Worm (Caenorhabditis elegans) whole organism, L2 larva: Measurements from ENCODE around the gene F25B4.7.
A peak's percentile ranks its signal among the peaks of the same experiment; 100 is the strongest.
"Not testable (repeated sequence)": the region's sequence is repeated elsewhere in the genome, so short reads cannot be mapped to it uniquely, and the experiment has no call there.

Source experiments
- R02D3.7 ChIP-seq: fragments of 150-350 bp; optimal IDR thresholded peaks from 2 replicates; lab custom pipeline; 2014; ENCODE audit warnings: missing biosample characterization, missing genetic modification characterization
- Y55F3AM.14 ChIP-seq: fragments of 200-800 bp; sonication (Bioruptor generic); optimal IDR thresholded peaks from 2 replicates; lab custom pipeline; 2018; ENCODE audit warnings: mild to moderate bottlenecking, missing genetic modification characterization, missing compliant biosample characterization
- ZK546.5 ChIP-seq: sonication (generic microtip); optimal IDR thresholded peaks from 2 replicates; lab custom pipeline; 2017; ENCODE audit warnings: missing biosample characterization, missing genetic modification characterization
- alr-1 ChIP-seq: fragments of 150-350 bp; optimal IDR thresholded peaks from 2 replicates; lab custom pipeline; 2014; ENCODE audit warnings: missing biosample characterization, missing genetic modification characterization
- aly-2 ChIP-seq: fragments of 150-350 bp; optimal IDR thresholded peaks from 2 replicates; lab custom pipeline; 2014; ENCODE audit warnings: missing biosample characterization, missing genetic modification characterization
- crh-2 ChIP-seq: sonication (generic microtip); optimal IDR thresholded peaks from 2 replicates; lab custom pipeline; 2017; ENCODE audit warnings: missing biosample characterization, missing genetic modification characterization
- egl-27 ChIP-seq: sonication (generic microtip); optimal IDR thresholded peaks from 3 replicates; lab custom pipeline; 2017; ENCODE audit warnings: missing biosample characterization, missing genetic modification reagents, missing genetic modification characterization
- elt-1 ChIP-seq: fragments of 150-350 bp; optimal IDR thresholded peaks from 2 replicates; lab custom pipeline; 2014; ENCODE audit warnings: missing biosample characterization, missing genetic modification characterization
- elt-3 ChIP-seq: sonication (generic microtip); optimal IDR thresholded peaks from 2 replicates; lab custom pipeline; 2017; ENCODE audit warnings: missing biosample characterization, missing genetic modification characterization
- fos-1 ChIP-seq: fragments of 150-350 bp; optimal IDR thresholded peaks from 2 replicates; lab custom pipeline; 2014; ENCODE audit warnings: missing biosample characterization, missing genetic modification characterization
- gmeb-1 ChIP-seq: fragments of 150-350 bp; optimal IDR thresholded peaks from 2 replicates; lab custom pipeline; 2014; ENCODE audit warnings: missing biosample characterization, missing genetic modification characterization
- lin-13 ChIP-seq: fragments of 150-350 bp; optimal IDR thresholded peaks from 2 replicates; lab custom pipeline; 2014; ENCODE audit warnings: missing biosample characterization, missing genetic modification reagents, missing genetic modification characterization
- lin-39 ChIP-seq: fragments of 150-350 bp; optimal IDR thresholded peaks from 2 replicates; lab custom pipeline; 2014; ENCODE audit warnings: missing biosample characterization, missing genetic modification reagents, missing genetic modification characterization
- lsy-2 ChIP-seq, 2 experiments: fragments of 150-350 bp in 1 of 2; sonication (generic microtip) in 1 of 2; optimal IDR thresholded peaks; 2 replicates each; lab custom pipeline; 2014 to 2017; ENCODE audit warnings: missing biosample characterization in 2 of 2, missing genetic modification characterization in 2 of 2
- mbf-1 ChIP-seq: sonication (generic microtip); optimal IDR thresholded peaks from 2 replicates; lab custom pipeline; 2017; ENCODE audit warnings: missing biosample characterization, missing genetic modification characterization
- nhr-12 ChIP-seq: fragments of 150-350 bp; optimal IDR thresholded peaks from 2 replicates; lab custom pipeline; 2014; ENCODE audit warnings: missing biosample characterization, missing genetic modification characterization
- nhr-21 ChIP-seq: fragments of 150-350 bp; optimal IDR thresholded peaks from 2 replicates; lab custom pipeline; 2014; ENCODE audit warnings: missing biosample characterization, missing genetic modification characterization
- nhr-237 ChIP-seq: fragments of 150-350 bp; optimal IDR thresholded peaks from 2 replicates; lab custom pipeline; 2014; ENCODE audit warnings: missing biosample characterization, missing genetic modification characterization
- nhr-25 ChIP-seq: fragments of 150-350 bp; sonication (generic microtip); optimal IDR thresholded peaks from 3 replicates; lab custom pipeline; 2014; ENCODE audit warnings: missing biosample characterization, missing genetic modification characterization
- nhr-6 ChIP-seq: fragments of 150-350 bp; optimal IDR thresholded peaks from 2 replicates; lab custom pipeline; 2014; ENCODE audit warnings: missing biosample characterization, missing genetic modification characterization
- sem-4 ChIP-seq: fragments of 150-350 bp; optimal IDR thresholded peaks from 2 replicates; lab custom pipeline; 2014; ENCODE audit warnings: missing biosample characterization, missing genetic modification reagents, missing genetic modification characterization
- skn-1 ChIP-seq: sonication (generic microtip); optimal IDR thresholded peaks from 2 replicates; lab custom pipeline; 2017; ENCODE audit warnings: missing biosample characterization, missing genetic modification characterization
- sma-3 ChIP-seq: sonication (generic microtip); optimal IDR thresholded peaks from 2 replicates; lab custom pipeline; 2016; ENCODE audit warnings: missing genetic modification reagents, missing genetic modification characterization, missing compliant biosample characterization
- sma-9 ChIP-seq, 2 experiments: fragments of 150-350 bp in 1 of 2; sonication (generic microtip) in 1 of 2; optimal IDR thresholded peaks; 2 replicates each; lab custom pipeline; 2014 to 2016; ENCODE audit warnings: missing genetic modification characterization in 2 of 2, mild to moderate bottlenecking in 1 of 2, missing biosample characterization in 1 of 2, missing compliant biosample characterization in 1 of 2, missing genetic modification reagents in 1 of 2, moderate library complexity in 1 of 2
- unc-39 ChIP-seq: fragments of 150-350 bp; optimal IDR thresholded peaks from 2 replicates; lab custom pipeline; 2014; ENCODE audit warnings: missing biosample characterization, missing genetic modification characterization
- unc-55 ChIP-seq: fragments of 150-350 bp; sonication (generic microtip); optimal IDR thresholded peaks from 3 replicates; lab custom pipeline; 2014; ENCODE audit warnings: missing biosample characterization, missing genetic modification reagents, missing genetic modification characterization
- unc-62 ChIP-seq: fragments of 150-350 bp; optimal IDR thresholded peaks from 2 replicates; lab custom pipeline; 2014; ENCODE audit warnings: missing biosample characterization, missing genetic modification reagents, missing genetic modification characterization
- ztf-11 ChIP-seq: sonication (generic microtip); optimal IDR thresholded peaks from 2 replicates; lab custom pipeline; 2017; ENCODE audit warnings: missing biosample characterization, missing genetic modification characterization

F25B4.7 gene

ce11 chrV:5667337-5667736 is 19.7 kb downstream of the F25B4.7 start:
- TF ChIP-seq nhr-237, result no peak
- no peak for TF ChIP-seq egl-27 (tag; lab: Kevin White, UChicago)
- no peak for TF ChIP-seq R02D3.7 (tag; lab: Kevin White, UChicago)
- peak; percentile 65 for TF ChIP-seq sma-3 (GFP tag; lab: Kevin White, UChicago)
- no peak for TF ChIP-seq unc-55 (GFP tag; lab: Kevin White, UChicago)
- TF ChIP-seq alr-1 (tag; lab: Kevin White, UChicago), result no peak
- peak; percentile 69 for TF ChIP-seq sma-9 (GFP tag; optimal IDR thresholded peaks at IDR 0.05; lab: Kevin White, UChicago)
- TF ChIP-seq sma-9 (tag; optimal IDR thresholded peaks at IDR 0.05; lab: Kevin White, UChicago), result no peak
- TF ChIP-seq Y55F3AM.14, result peak; percentile 34
- no peak for TF ChIP-seq skn-1 (tag; lab: Kevin White, UChicago)
- peak; percentile 55 for TF ChIP-seq crh-2 (tag; lab: Kevin White, UChicago)
- TF ChIP-seq nhr-6 (tag; lab: Kevin White, UChicago), result no peak
- TF ChIP-seq nhr-21 (tag; lab: Kevin White, UChicago), result peak; percentile 66
- no peak for TF ChIP-seq lin-13
- no peak for TF ChIP-seq lsy-2 (tag; optimal IDR thresholded peaks at IDR 0.05; lab: Kevin White, UChicago)
- TF ChIP-seq gmeb-1 (tag; lab: Kevin White, UChicago), result peak; percentile 3

ce11 chrV:5666036-5666729 is 20.8 kb downstream of the F25B4.7 start, which contains the start of gene C14C11.7:
Gene C14C11.7 (minus strand): TSS chrV:5666086.
- TF ChIP-seq fos-1 (peak; percentile 1), unc-39 (tag; lab: Kevin White, UChicago) (no peak), egl-27 (tag; lab: Kevin White, UChicago) (no peak)

DNA sequence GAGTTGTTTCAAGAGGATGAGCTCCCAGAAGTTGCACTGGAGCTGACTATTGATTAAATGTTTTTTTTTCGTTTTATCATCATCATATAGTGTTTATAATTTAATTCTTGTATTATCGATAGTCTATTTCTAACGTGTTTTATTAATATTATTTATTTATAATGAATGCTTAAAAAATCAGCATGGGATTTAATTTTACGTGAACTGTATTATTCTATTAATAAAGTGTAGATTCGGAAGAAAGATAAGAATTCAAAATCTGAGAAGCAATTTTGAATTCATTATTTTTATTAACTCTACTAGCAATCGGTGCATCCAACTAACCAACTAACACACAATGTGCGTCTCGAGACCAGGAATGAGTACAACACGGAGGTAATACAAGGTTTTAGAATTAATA is 23.7 kb downstream of the F25B4.7 start, which contains the start of gene C14C11.1:
Gene C14C11.1 (plus strand): TSS at position 301 of the 400 bp plus-strand sequence.
- not testable (repeated sequence) for TF ChIP-seq skn-1 (tag; lab: Kevin White, UChicago); ztf-11 (tag; lab: Kevin White, UChicago); elt-3
- TF ChIP-seq, all 48 proteins: peak for 0; not testable (repeated sequence) for 48

DNA sequence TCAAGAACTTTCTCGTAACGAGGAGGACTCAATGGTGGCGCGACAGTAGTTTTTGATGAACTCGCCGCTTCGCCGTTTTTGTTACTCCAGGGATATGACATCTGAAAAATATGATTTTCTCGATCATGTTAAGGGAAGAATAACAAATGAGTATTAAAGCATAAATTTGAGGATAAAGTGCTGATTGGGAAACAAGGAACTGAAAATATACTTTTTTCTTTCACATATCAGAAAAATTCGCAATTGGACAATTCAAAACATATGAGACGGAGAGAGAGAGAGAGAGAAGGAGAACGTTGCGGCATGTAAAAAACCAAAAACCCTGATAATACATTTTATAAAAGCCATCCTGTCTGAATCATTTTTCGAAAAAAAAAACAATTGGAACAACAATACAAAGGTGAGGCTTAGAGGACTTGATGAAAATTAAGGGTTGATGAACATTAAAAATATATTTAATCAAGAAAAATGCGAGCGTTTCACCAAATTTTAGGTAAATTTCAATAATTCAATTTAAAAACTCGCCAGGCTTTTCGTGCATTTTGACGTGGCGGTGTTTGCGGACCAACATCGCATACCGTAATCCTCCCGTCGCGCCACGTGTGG is 26.3 kb downstream of the F25B4.7 start, which contains the start of the genes mut-14 and C14C11.2:
Gene mut-14 (minus strand): TSS at position 101 of the 606 bp plus-strand sequence.
Gene C14C11.2 (plus strand): TSS at position 556 of the 606 bp plus-strand sequence.
- TF ChIP-seq lin-39 (no peak), alr-1 (tag; lab: Kevin White, UChicago) (no peak), elt-1 (no peak)

ce11 chrV:5653990-5654499 is 33.0 kb downstream of the F25B4.7 start, which contains the start of gene hex-2:
Gene hex-2 (plus strand): TSS chrV:5654449.
- TF ChIP-seq nhr-25 (tag; lab: Kevin White, UChicago) (no peak), sma-9 (GFP tag; optimal IDR thresholded peaks at IDR 0.05; lab: Kevin White, UChicago) (peak; percentile 36), sma-9 (tag; optimal IDR thresholded peaks at IDR 0.05; lab: Kevin White, UChicago) (no peak), crh-2 (tag; lab: Kevin White, UChicago) (no peak), unc-62 (GFP tag; lab: Kevin White, UChicago) (no peak), mbf-1 (tag; lab: Kevin White, UChicago) (no peak), nhr-12 (tag; lab: Kevin White, UChicago) (no peak), fos-1 (peak; percentile 64), nhr-6 (tag; lab: Kevin White, UChicago) (no peak)
- TF ChIP-seq, all 48 proteins: peak for 2

DNA sequence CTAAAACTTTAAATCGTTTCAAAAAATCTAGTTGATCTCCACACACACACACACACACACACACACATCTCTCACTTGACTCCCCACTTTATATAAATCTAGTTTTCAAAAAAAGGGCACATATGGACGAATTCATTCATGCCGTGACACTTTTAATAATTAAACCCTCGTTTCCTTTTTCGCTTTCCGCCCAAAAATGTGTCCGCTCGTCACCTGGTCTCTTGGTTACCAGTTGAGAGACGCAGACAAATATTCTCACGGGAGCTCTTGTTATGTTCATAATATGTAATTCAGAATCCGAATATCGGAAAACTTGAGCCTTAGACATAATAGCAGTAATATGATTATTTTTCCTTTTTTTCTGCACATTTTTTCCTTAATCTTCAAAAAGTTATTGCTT is 35.1 kb downstream of the F25B4.7 start:
- TF ChIP-seq unc-55 (GFP tag; lab: Kevin White, UChicago) (no peak), aly-2 (tag; lab: Kevin White, UChicago) (no peak), ZK546.5 (tag; lab: Kevin White, UChicago) (no peak), nhr-12 (tag; lab: Kevin White, UChicago) (no peak), sem-4 (tag; lab: Kevin White, UChicago) (no peak), Y55F3AM.14 (no peak), gmeb-1 (tag; lab: Kevin White, UChicago) (no peak), lin-39 (no peak), unc-39 (tag; lab: Kevin White, UChicago) (no peak)
